Comparison of ENCODE assay signal across 1 fruit fly cellular context in the genomic region with DNA sequence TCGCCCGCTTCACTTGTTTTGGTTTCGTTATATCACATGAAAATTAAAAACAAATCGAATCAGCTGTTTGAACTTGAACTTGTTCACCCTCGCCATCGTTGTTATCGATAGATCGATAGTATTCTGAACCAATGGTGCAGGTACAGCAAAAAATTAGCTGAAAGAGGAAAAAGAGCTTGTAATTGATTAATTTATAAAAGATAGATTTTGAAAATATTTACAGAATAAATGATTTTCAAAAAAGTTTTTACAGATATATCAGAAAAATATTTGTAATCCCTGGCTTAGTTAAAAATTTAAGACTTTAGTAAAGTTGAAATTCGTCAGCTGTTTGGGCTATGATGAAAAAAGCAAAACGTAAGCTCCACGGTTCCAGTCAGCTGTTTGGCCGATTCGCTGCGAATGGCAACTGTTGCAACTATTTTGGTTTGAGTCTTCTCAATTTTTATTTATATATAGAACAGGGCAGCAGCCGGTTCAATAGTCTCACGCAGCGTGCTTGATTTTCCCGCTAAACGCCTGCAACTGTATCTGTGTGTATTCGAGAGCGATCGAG.
A peak's percentile ranks its signal among the peaks of the same experiment; 100 is the strongest.
TF ChIP-seq lines count a peak whose summit lies in the region.

CG11035 (minus strand) TSS at position 87 of the 556 bp plus-strand sequence.
unc-45 (plus strand) TSS at position 379 of the 556 bp plus-strand sequence.

TF ChIP-seq in whole organism, embryonic, 481 proteins besides CTCF, POLR2A, EP300 and RAD21 (continued from another document and continues in another):
- TF ChIP-seq CG10321 (GFP tag; IDR thresholded peaks at IDR 0.05; lab: Robert Waterston, UW) (no peak), CG15479 (GFP tag; optimal IDR thresholded peaks at IDR 0.05; lab: Kevin White, UChicago) (no peak), fd102C (GFP tag; optimal IDR thresholded peaks at IDR 0.05; lab: Kevin White, UChicago) (no peak), CG4328 (GFP tag; optimal IDR thresholded peaks at IDR 0.05; lab: Kevin White, UChicago) (peak; percentile 54), CG17361 (GFP tag; IDR thresholded peaks at IDR 0.05; lab: Robert Waterston, UW) (peak; percentile 66), toy (GFP tag; IDR thresholded peaks at IDR 0.05; lab: Robert Waterston, UW) (no peak), CG15696 (tag; optimal IDR thresholded peaks at IDR 0.05; lab: Kevin White, UChicago) (peak; percentile 36), Vsx1 (GFP tag; optimal IDR thresholded peaks at IDR 0.05; lab: Kevin White, UChicago) (peak; percentile 47), Awh (GFP tag; IDR thresholded peaks at IDR 0.05; lab: Robert Waterston, UW) (no peak), Camta (GFP tag; optimal IDR thresholded peaks at IDR 0.05; lab: Kevin White, UChicago) (peak; percentile 72), fu2 (GFP tag; optimal IDR thresholded peaks at IDR 0.05; lab: Kevin White, UChicago) (no peak), otp (GFP tag; IDR thresholded peaks at IDR 0.05; lab: Robert Waterston, UW) (no peak), pros (GFP tag; optimal IDR thresholded peaks at IDR 0.05; lab: Kevin White, UChicago) (no peak), knrl (GFP tag; IDR thresholded peaks at IDR 0.05; lab: Robert Waterston, UW; ENCODE audit: partially characterized antibody) (peak; percentile 83), chm (GFP tag; IDR thresholded peaks at IDR 0.05; lab: Robert Waterston, UW) (no peak), Six4 (GFP tag; optimal IDR thresholded peaks at IDR 0.05; lab: Kevin White, UChicago) (peak; percentile 30), CG17359 (tag; optimal IDR thresholded peaks at IDR 0.05; lab: Kevin White, UChicago) (no peak), dpn (GFP tag; optimal IDR thresholded peaks at IDR 0.05; lab: Kevin White, UChicago) (peak; percentile 17 to 50), CG1602 (GFP tag; optimal IDR thresholded peaks at IDR 0.05; lab: Kevin White, UChicago) (peak; percentile 10), Med (GFP tag; lab: Kevin White, UChicago) (peak; percentile 50), CG1529 (GFP tag; optimal IDR thresholded peaks at IDR 0.05; lab: Kevin White, UChicago) (no peak), mld (GFP tag; IDR thresholded peaks at IDR 0.05; lab: Robert Waterston, UW; ENCODE audit: partially characterized antibody) (0 out of 3 replicates have a peak, but pooled peaks have one; percentile 56), CG11560 (tag; IDR thresholded peaks at IDR 0.05; lab: Robert Waterston, UW) (no peak), CG31224 (GFP tag; IDR thresholded peaks at IDR 0.05; lab: Robert Waterston, UW) (no peak), CG7928 (GFP tag; optimal IDR thresholded peaks at IDR 0.05; lab: Kevin White, UChicago) (peak; percentile 2), CG11695 (GFP tag; IDR thresholded peaks at IDR 0.05; lab: Robert Waterston, UW) (0 out of 3 replicates have a peak, but pooled peaks have one; percentile 19), nmo (GFP tag; optimal IDR thresholded peaks at IDR 0.05; lab: Kevin White, UChicago) (peak; percentile 71), ERR (GFP tag; optimal IDR thresholded peaks at IDR 0.05; lab: Kevin White, UChicago) (no peak), CG33213 (GFP tag; optimal IDR thresholded peaks at IDR 0.05; lab: Kevin White, UChicago) (peak; percentile 11), CG9932 (GFP tag; IDR thresholded peaks at IDR 0.05; lab: Robert Waterston, UW) (peak; percentile 54; the same call in 1 of the 2 replicates), sens (GFP tag; lab: Kevin White, UChicago) (peak; percentile 87), crc (GFP tag; optimal IDR thresholded peaks at IDR 0.05; lab: Kevin White, UChicago) (peak; percentile 16), gcm (GFP tag; optimal IDR thresholded peaks at IDR 0.05; lab: Kevin White, UChicago) (no peak), CG3847 (GFP tag; IDR thresholded peaks at IDR 0.05; lab: Robert Waterston, UW) (no peak), Hey (tag; optimal IDR thresholded peaks at IDR 0.05; lab: Kevin White, UChicago) (no peak), CG10431 (GFP tag; optimal IDR thresholded peaks at IDR 0.05; lab: Kevin White, UChicago) (peak; percentile 16), CG16813 (GFP tag; IDR thresholded peaks at IDR 0.05; lab: Robert Waterston, UW; ENCODE audit: partially characterized antibody) (peak; percentile 76), Fer1 (GFP tag; optimal IDR thresholded peaks at IDR 0.05; lab: Kevin White, UChicago) (peak; percentile 31), Fer2 (tag; optimal IDR thresholded peaks at IDR 0.05; lab: Kevin White, UChicago) (peak; percentile 38), CG3163 (GFP tag; optimal IDR thresholded peaks at IDR 0.05; lab: Kevin White, UChicago) (no peak), Ets65A (GFP tag; lab: Kevin White, UChicago) (peak; percentile 45), CG10267 (tag; optimal IDR thresholded peaks at IDR 0.05; lab: Kevin White, UChicago) (peak; percentile 49), gcm2 (GFP tag; optimal IDR thresholded peaks at IDR 0.05; lab: Kevin White, UChicago) (no peak), pho (GFP tag; optimal IDR thresholded peaks at IDR 0.05; lab: Kevin White, UChicago) (no peak), CG3995 (GFP tag; optimal IDR thresholded peaks at IDR 0.05; lab: Kevin White, UChicago) (peak; percentile 19), Jarid2 (GFP tag; optimal IDR thresholded peaks at IDR 0.05; lab: Kevin White, UChicago) (no peak), Pdp1 (GFP tag; optimal IDR thresholded peaks at IDR 0.05; lab: Kevin White, UChicago) (peak; percentile 37 to 96), CG13296 (GFP tag; optimal IDR thresholded peaks at IDR 0.05; lab: Kevin White, UChicago) (peak; percentile 37), CG4424 (GFP tag; optimal IDR thresholded peaks at IDR 0.05; lab: Kevin White, UChicago) (peak; percentile 33), CG15601 (tag; optimal IDR thresholded peaks at IDR 0.05; lab: Kevin White, UChicago) (peak; percentile 32), CG8281 (tag; optimal IDR thresholded peaks at IDR 0.05; lab: Kevin White, UChicago) (no peak), CG7963 (GFP tag; IDR thresholded peaks at IDR 0.05; lab: Robert Waterston, UW; ENCODE audit: partially characterized antibody) (0 out of 3 replicates have a peak, but pooled peaks have one; percentile 42), CG4854 (GFP tag; optimal IDR thresholded peaks at IDR 0.05; lab: Kevin White, UChicago) (no peak), gce (GFP tag; IDR thresholded peaks at IDR 0.05; lab: Robert Waterston, UW) (no peak), Kr (GFP tag; optimal IDR thresholded peaks at IDR 0.05; lab: Kevin White, UChicago) (no peak), crp (GFP tag; optimal IDR thresholded peaks at IDR 0.05; lab: Kevin White, UChicago) (peak; percentile 86 to 99), stwl (tag; optimal IDR thresholded peaks at IDR 0.05; lab: Kevin White, UChicago) (peak; percentile 29), vvl (GFP tag; IDR thresholded peaks at IDR 0.05; lab: Robert Waterston, UW) (peak; percentile 42), amos (GFP tag; IDR thresholded peaks at IDR 0.05; lab: Robert Waterston, UW; ENCODE audit: partially characterized antibody) (peak; percentile 77), grau (tag; optimal IDR thresholded peaks at IDR 0.05; lab: Kevin White, UChicago) (peak; percentile 58), CG12391 (tag; optimal IDR thresholded peaks at IDR 0.05; lab: Kevin White, UChicago) (peak; percentile 70), CG6689 (GFP tag; IDR thresholded peaks at IDR 0.05; lab: Robert Waterston, UW) (peak; percentile 55), lilli (GFP tag; optimal IDR thresholded peaks at IDR 0.05; lab: Kevin White, UChicago) (peak; percentile 40), Trl (optimal IDR thresholded peaks at IDR 0.05; lab: Kevin White, UChicago) (no peak), Trl (GFP tag; optimal IDR thresholded peaks at IDR 0.05; lab: Kevin White, UChicago) (no peak), CG6272 (GFP tag; IDR thresholded peaks at IDR 0.05; lab: Robert Waterston, UW) (0 out of 2 replicates have a peak, but pooled peaks have one; percentile 12), CG1024 (GFP tag; IDR thresholded peaks at IDR 0.05; lab: Robert Waterston, UW) (no peak), PHDP (tag; optimal IDR thresholded peaks at IDR 0.05; lab: Kevin White, UChicago) (peak; percentile 44), CG17385 (GFP tag; optimal IDR thresholded peaks at IDR 0.05; lab: Kevin White, UChicago) (peak; percentile 34), Dad (GFP tag; optimal IDR thresholded peaks at IDR 0.05; lab: Kevin White, UChicago) (peak; percentile 42), CG2889 (GFP tag; IDR thresholded peaks at IDR 0.05; lab: Robert Waterston, UW) (no peak), abd-A (tag; optimal IDR thresholded peaks at IDR 0.05; lab: Kevin White, UChicago) (no peak), CG1647 (GFP tag; optimal IDR thresholded peaks at IDR 0.05; lab: Kevin White, UChicago) (no peak), Lhr (GFP tag; optimal IDR thresholded peaks at IDR 0.05; lab: Kevin White, UChicago) (peak; percentile 35), CkIIα-i1 (GFP tag; IDR thresholded peaks at IDR 0.05; lab: Robert Waterston, UW) (no peak), Ets97D (GFP tag; optimal IDR thresholded peaks at IDR 0.05; lab: Kevin White, UChicago) (peak; percentile 29), Blimp-1 (GFP tag; optimal IDR thresholded peaks at IDR 0.05; lab: Kevin White, UChicago) (peak; percentile 43), HLH4C (GFP tag; IDR thresholded peaks at IDR 0.05; lab: Robert Waterston, UW; ENCODE audit: partially characterized antibody) (peak; percentile 64), CoRest (tag; optimal IDR thresholded peaks at IDR 0.05; lab: Kevin White, UChicago) (peak; percentile 62), Dek (tag; optimal IDR thresholded peaks at IDR 0.05; lab: Kevin White, UChicago) (peak; percentile 22), NFAT (GFP tag; IDR thresholded peaks at IDR 0.05; lab: Robert Waterston, UW) (no peak), az2 (GFP tag; optimal IDR thresholded peaks at IDR 0.05; lab: Kevin White, UChicago) (peak; percentile 12), Mrtf (GFP tag; IDR thresholded peaks at IDR 0.05; lab: Robert Waterston, UW) (no peak), CG11723 (GFP tag; optimal IDR thresholded peaks at IDR 0.05; lab: Kevin White, UChicago) (no peak), Dip3 (GFP tag; optimal IDR thresholded peaks at IDR 0.05; lab: Kevin White, UChicago) (no peak), D (optimal IDR thresholded peaks at IDR 0.05; lab: Kevin White, UChicago) (no peak), D (GFP tag; optimal IDR thresholded peaks at IDR 0.05; lab: Kevin White, UChicago) (no peak), MESR4 (GFP tag; optimal IDR thresholded peaks at IDR 0.05; lab: Kevin White, UChicago) (no peak), Dbx (GFP tag; IDR thresholded peaks at IDR 0.05; lab: Robert Waterston, UW) (peak; percentile 41; the same call in 1 of the 3 replicates), CG2116 (GFP tag; optimal IDR thresholded peaks at IDR 0.05; lab: Kevin White, UChicago) (peak; percentile 75), kah (GFP tag; optimal IDR thresholded peaks at IDR 0.05; lab: Kevin White, UChicago) (no peak), Fer3 (tag; optimal IDR thresholded peaks at IDR 0.05; lab: Kevin White, UChicago) (no peak), hbn (GFP tag; IDR thresholded peaks at IDR 0.05; lab: Robert Waterston, UW; ENCODE audit: partially characterized antibody) (peak; percentile 71), sug (tag; optimal IDR thresholded peaks at IDR 0.05; lab: Kevin White, UChicago) (peak; percentile 62), CG34422 (GFP tag; IDR thresholded peaks at IDR 0.05; lab: Robert Waterston, UW) (peak; percentile 42; the same call in 1 of the 3 replicates), Xrp1 (GFP tag; IDR thresholded peaks at IDR 0.05; lab: Robert Waterston, UW) (peak; percentile 38), HLH54F (GFP tag; optimal IDR thresholded peaks at IDR 0.05; lab: Kevin White, UChicago) (no peak), chn (GFP tag; optimal IDR thresholded peaks at IDR 0.05; lab: Kevin White, UChicago) (no peak), D19B (GFP tag; optimal IDR thresholded peaks at IDR 0.05; lab: Kevin White, UChicago) (no peak), Xbp1 (GFP tag; optimal IDR thresholded peaks at IDR 0.05; lab: Kevin White, UChicago) (peak; percentile 31), Dref (GFP tag; IDR thresholded peaks at IDR 0.05; lab: Robert Waterston, UW) (peak; percentile 82), Max (GFP tag; optimal IDR thresholded peaks at IDR 0.05; lab: Kevin White, UChicago) (peak; percentile 9), CG32772 (GFP tag; IDR thresholded peaks at IDR 0.05; lab: Robert Waterston, UW) (peak; percentile 39), dati (GFP tag; IDR thresholded peaks at IDR 0.05; lab: Robert Waterston, UW) (no peak), gsb (GFP tag; IDR thresholded peaks at IDR 0.05; lab: Robert Waterston, UW) (no peak), her (GFP tag; optimal IDR thresholded peaks at IDR 0.05; lab: Kevin White, UChicago) (no peak), cg (GFP tag; optimal IDR thresholded peaks at IDR 0.05; lab: Kevin White, UChicago) (peak; percentile 46), phol (tag; optimal IDR thresholded peaks at IDR 0.05; lab: Kevin White, UChicago) (peak; percentile 71), CG8924 (tag; optimal IDR thresholded peaks at IDR 0.05; lab: Kevin White, UChicago) (peak; percentile 18), CG12659 (GFP tag; optimal IDR thresholded peaks at IDR 0.05; lab: Kevin White, UChicago) (peak; percentile 63), CG14860 (GFP tag; IDR thresholded peaks at IDR 0.05; lab: Robert Waterston, UW; ENCODE audit: partially characterized antibody) (peak; percentile 75), Meics (GFP tag; optimal IDR thresholded peaks at IDR 0.05; lab: Kevin White, UChicago) (no peak), mam (GFP tag; optimal IDR thresholded peaks at IDR 0.05; lab: Kevin White, UChicago) (peak; percentile 78), unc-4 (GFP tag; IDR thresholded peaks at IDR 0.05; lab: Robert Waterston, UW; ENCODE audit: partially characterized antibody) (peak; percentile 78), CG16863 (GFP tag; optimal IDR thresholded peaks at IDR 0.05; lab: Kevin White, UChicago) (no peak), CG17829 (tag; optimal IDR thresholded peaks at IDR 0.05; lab: Kevin White, UChicago) (peak; percentile 64), Dip2 (GFP tag; IDR thresholded peaks at IDR 0.05; lab: Robert Waterston, UW) (no peak), Hmx (GFP tag; optimal IDR thresholded peaks at IDR 0.05; lab: Kevin White, UChicago) (no peak), Hand (GFP tag; optimal IDR thresholded peaks at IDR 0.05; lab: Kevin White, UChicago) (no peak), Ptx1 (GFP tag; IDR thresholded peaks at IDR 0.05; lab: Robert Waterston, UW) (peak; percentile 59), sens-2 (GFP tag; IDR thresholded peaks at IDR 0.05; lab: Robert Waterston, UW) (no peak), MBD-R2 (GFP tag; IDR thresholded peaks at IDR 0.05; lab: Robert Waterston, UW) (peak; percentile 63), Gsc (GFP tag; IDR thresholded peaks at IDR 0.05; lab: Robert Waterston, UW) (no peak), Optix (GFP tag; IDR thresholded peaks at IDR 0.05; lab: Robert Waterston, UW) (no peak), Sry-β (GFP tag; optimal IDR thresholded peaks at IDR 0.05; lab: Kevin White, UChicago) (peak; percentile 89), CG11504 (tag; optimal IDR thresholded peaks at IDR 0.05; lab: Kevin White, UChicago) (peak; percentile 61)
